Worm (Caenorhabditis elegans): ENCODE data around the gene K05B2.4.

- no peak for TF ChIP-seq ctbp-1 (GFP tag; IDR thresholded peaks at IDR 0.05)
- TF ChIP-seq jun-1 (tag; optimal IDR thresholded peaks at IDR 0.05): no peak
- TF ChIP-seq nhr-237 (tag; optimal IDR thresholded peaks at IDR 0.05): no peak
Measured at ce11 chrX:4928118-4928517, 7.3 kb upstream of the K05B2.4 start.

Data from whole organism, L4 larva.